Fruit fly (Drosophila melanogaster) whole organism, embryonic: Measurements from ENCODE around the gene Alp9.

ENCODE experiments used
- CG11504 ChIP-seq: fragments of 200-800 bp; sonication (Bioruptor generic); optimal IDR thresholded peaks from 3 replicates; lab custom pipeline; 2019; ENCODE audit warnings: missing biosample characterization, mild to moderate bottlenecking, missing genetic modification characterization, moderate library complexity
- CG12391 ChIP-seq: fragments of 200-800 bp; sonication (Bioruptor generic); optimal IDR thresholded peaks from 3 replicates; lab custom pipeline; 2018; ENCODE audit warnings: missing biosample characterization, mild to moderate bottlenecking, missing genetic modification characterization, moderate library complexity
- CG13894 ChIP-seq: fragments of 200-800 bp; sonication (Bioruptor generic); optimal IDR thresholded peaks from 3 replicates; lab custom pipeline; 2018; ENCODE audit warnings: missing biosample characterization, mild to moderate bottlenecking, missing genetic modification characterization, moderate library complexity
- CG14050 ChIP-seq: fragments of 200-800 bp; sonication (Bioruptor generic); IDR thresholded peaks from 3 replicates; pipeline ENCODE4 v1.3.6; 2022; ENCODE audit warnings: missing biosample characterization, missing genetic modification characterization
- CG15011 ChIP-seq: fragments of 200-800 bp; sonication (Bioruptor generic); optimal IDR thresholded peaks from 3 replicates; lab custom pipeline; 2018; ENCODE audit warnings: missing biosample characterization, mild to moderate bottlenecking, missing genetic modification characterization
- CG16779 ChIP-seq: fragments of 200-800 bp; sonication (Bioruptor generic); IDR thresholded peaks from 2 replicates; pipeline ENCODE4 v1.3.6; 2022; ENCODE audit warnings: missing biosample characterization, missing genetic modification characterization
- CG16813 ChIP-seq: fragments of 200-800 bp; sonication (Bioruptor generic); IDR thresholded peaks from 3 replicates; pipeline ENCODE4 v1.3.6; 2022; ENCODE audit warnings: missing biosample characterization, missing genetic modification characterization; ENCODE audit not compliant: partially characterized antibody
- CG17385 ChIP-seq: fragments of 200-800 bp; sonication (Bioruptor generic); optimal IDR thresholded peaks from 3 replicates; lab custom pipeline; 2018; ENCODE audit warnings: missing biosample characterization, mild to moderate bottlenecking, missing genetic modification characterization
- CG2129 ChIP-seq: fragments of 200-800 bp; sonication (Bioruptor generic); IDR thresholded peaks from 2 replicates; pipeline ENCODE4 v1.3.6; 2022; ENCODE audit warnings: missing biosample characterization, missing genetic modification characterization; ENCODE audit not compliant: partially characterized antibody
- CG3281 ChIP-seq: fragments of 200-800 bp; sonication (Bioruptor generic); optimal IDR thresholded peaks from 3 replicates; lab custom pipeline; 2017; ENCODE audit warnings: missing biosample characterization, mild to moderate bottlenecking, missing genetic modification characterization
- CG4820 ChIP-seq: fragments of 200-800 bp; sonication (Bioruptor generic); optimal IDR thresholded peaks from 3 replicates; lab custom pipeline; 2016; ENCODE audit warnings: missing biosample characterization, missing genetic modification characterization
- CG7556 ChIP-seq: fragments of 200-800 bp; sonication (Bioruptor generic); optimal IDR thresholded peaks from 2 replicates; lab custom pipeline; 2017; ENCODE audit warnings: missing biosample characterization, mild to moderate bottlenecking, missing genetic modification characterization
- CG8388 ChIP-seq: fragments of 200-800 bp; sonication (Bioruptor generic); optimal IDR thresholded peaks from 2 replicates; lab custom pipeline; 2019; ENCODE audit warnings: missing biosample characterization, mild to moderate bottlenecking, missing genetic modification characterization, moderate library complexity
- CG8924 ChIP-seq: fragments of 200-800 bp; optimal IDR thresholded peaks from 3 replicates; lab custom pipeline; 2019; ENCODE audit warnings: missing biosample characterization, mild to moderate bottlenecking, missing genetic modification characterization, moderate library complexity
- CG9727 ChIP-seq: fragments of 200-800 bp; sonication (Bioruptor generic); optimal IDR thresholded peaks from 3 replicates; lab custom pipeline; 2017; ENCODE audit warnings: missing biosample characterization, mild to moderate bottlenecking, missing genetic modification characterization
- D ChIP-seq, 2 experiments: fragments of 200-800 bp in 1 of 2; fragments of >200 bp in 1 of 2; sonication (Bioruptor generic) in 1 of 2; optimal IDR thresholded peaks; 2 replicates in 1 of 2; 3 replicates in 1 of 2; lab custom pipeline; 2017; ENCODE audit warnings: mild to moderate bottlenecking in 1 of 2, missing biosample characterization in 1 of 2, missing genetic modification characterization in 1 of 2, missing genetic modification reagents in 1 of 2
- Dek ChIP-seq: fragments of 200-800 bp; sonication (Bioruptor generic); optimal IDR thresholded peaks from 3 replicates; lab custom pipeline; 2019; ENCODE audit warnings: missing biosample characterization, mild to moderate bottlenecking, missing genetic modification characterization, moderate library complexity
- Dip3 ChIP-seq: fragments of 200-800 bp; sonication (Bioruptor generic); optimal IDR thresholded peaks from 3 replicates; lab custom pipeline; 2016; ENCODE audit warnings: missing biosample characterization, missing genetic modification characterization
- Drgx ChIP-seq: fragments of 200-800 bp; sonication (Bioruptor generic); IDR thresholded peaks from 2 replicates; pipeline ENCODE4 v1.3.6; 2022; ENCODE audit warnings: missing biosample characterization, missing genetic modification characterization
- E2f2 ChIP-seq: fragments of 200-800 bp; sonication (Bioruptor generic); IDR thresholded peaks from 2 replicates; pipeline ENCODE4 v1.3.6; 2022; ENCODE audit warnings: missing biosample characterization, missing genetic modification characterization
- HLH3B ChIP-seq: fragments of 200-800 bp; sonication (Bioruptor generic); IDR thresholded peaks from 2 replicates; pipeline ENCODE4 v1.3.6; 2022; ENCODE audit warnings: missing biosample characterization, missing genetic modification characterization
- Hmr ChIP-seq: fragments of 200-800 bp; sonication (Bioruptor generic); optimal IDR thresholded peaks from 3 replicates; lab custom pipeline; 2017; ENCODE audit warnings: mild to moderate bottlenecking, missing biosample characterization, missing genetic modification reagents, missing genetic modification characterization
- Hr51 ChIP-seq, 2 experiments: fragments of 200-800 bp; sonication (Bioruptor generic); optimal IDR thresholded peaks; 2 replicates in 1 of 2; 3 replicates in 1 of 2; lab custom pipeline; 2016 to 2018; ENCODE audit warnings: missing biosample characterization in 2 of 2, missing genetic modification characterization in 2 of 2, mild to moderate bottlenecking in 1 of 2, moderate library complexity in 1 of 2
- Pdp1 ChIP-seq, 2 experiments: fragments of 200-800 bp; sonication (Bioruptor generic); optimal IDR thresholded peaks; 3 replicates each; lab custom pipeline; 2016; ENCODE audit warnings: missing biosample characterization in 2 of 2, missing genetic modification characterization in 2 of 2, mild to moderate bottlenecking in 1 of 2, moderate library complexity in 1 of 2
- Rx ChIP-seq: fragments of 200-800 bp; sonication (Bioruptor generic); IDR thresholded peaks from 2 replicates; pipeline ENCODE4 v1.3.6; 2022; ENCODE audit warnings: missing biosample characterization, missing genetic modification characterization
- Trl ChIP-seq, 3 experiments: fragments of >200 bp in 2 of 3; fragments of 200-800 bp in 1 of 3; sonication (Bioruptor generic) in 1 of 3; optimal IDR thresholded peaks; 2 replicates in 1 of 3; 3 replicates in 2 of 3; lab custom pipeline; 2016 to 2017; ENCODE audit warnings: missing biosample characterization in 1 of 3, missing genetic modification characterization in 1 of 3
- YL-1 ChIP-seq: fragments of 200-800 bp; sonication (Bioruptor generic); optimal IDR thresholded peaks from 3 replicates; lab custom pipeline; 2017; ENCODE audit warnings: missing biosample characterization, mild to moderate bottlenecking, missing genetic modification characterization
- corto ChIP-seq: fragments of 200-800 bp; sonication (Bioruptor generic); optimal IDR thresholded peaks from 2 replicates; lab custom pipeline; 2016; ENCODE audit warnings: missing biosample characterization, mild to moderate bottlenecking, missing genetic modification characterization, moderate library complexity
- eve ChIP-seq, 2 experiments: fragments of >200 bp; optimal IDR thresholded peaks; 2 replicates each; lab custom pipeline; 2017; ENCODE audit warnings: missing biosample characterization in 2 of 2, missing genetic modification characterization in 2 of 2
- ewg ChIP-seq: fragments of 200-800 bp; sonication (Bioruptor generic); optimal IDR thresholded peaks from 3 replicates; lab custom pipeline; 2017; ENCODE audit warnings: mild to moderate bottlenecking, missing biosample characterization, missing genetic modification reagents, missing genetic modification characterization
- gfzf ChIP-seq: fragments of 200-800 bp; sonication (Bioruptor generic); optimal IDR thresholded peaks from 2 replicates; lab custom pipeline; 2016; ENCODE audit warnings: missing biosample characterization, mild to moderate bottlenecking, missing genetic modification characterization, moderate library complexity
- knrl ChIP-seq: fragments of 200-800 bp; sonication (Bioruptor generic); IDR thresholded peaks from 3 replicates; pipeline ENCODE4 v1.3.6; 2022; ENCODE audit warnings: missing biosample characterization, missing genetic modification characterization; ENCODE audit not compliant: partially characterized antibody
- lilli ChIP-seq: fragments of 200-800 bp; sonication (Bioruptor generic); optimal IDR thresholded peaks from 3 replicates; lab custom pipeline; 2016; ENCODE audit warnings: missing biosample characterization, missing genetic modification characterization
- repo ChIP-seq: fragments of 200-800 bp; sonication (Bioruptor generic); optimal IDR thresholded peaks from 2 replicates; lab custom pipeline; 2016; ENCODE audit warnings: missing biosample characterization, missing genetic modification characterization
- row ChIP-seq: fragments of 200-800 bp; sonication (Bioruptor generic); IDR thresholded peaks from 3 replicates; pipeline ENCODE4 v1.3.6; 2022; ENCODE audit warnings: missing biosample characterization, missing genetic modification characterization
- scrt ChIP-seq: fragments of 200-800 bp; sonication (Bioruptor generic); optimal IDR thresholded peaks from 2 replicates; lab custom pipeline; 2018; ENCODE audit warnings: missing biosample characterization, mild to moderate bottlenecking, missing genetic modification characterization, moderate library complexity
- sens-2 ChIP-seq: fragments of 200-800 bp; sonication (Bioruptor generic); IDR thresholded peaks from 2 replicates; pipeline ENCODE4 v1.3.6; 2022; ENCODE audit warnings: missing biosample characterization, missing genetic modification characterization
- slou ChIP-seq: fragments of 200-800 bp; sonication (Bioruptor generic); optimal IDR thresholded peaks from 3 replicates; lab custom pipeline; 2016; ENCODE audit warnings: missing biosample characterization, missing genetic modification characterization
- so ChIP-seq: fragments of 200-800 bp; sonication (Bioruptor generic); IDR thresholded peaks from 3 replicates; pipeline ENCODE4 v1.3.6; 2022; ENCODE audit warnings: missing biosample characterization, missing genetic modification characterization
- sr ChIP-seq: fragments of 200-800 bp; sonication (Bioruptor generic); IDR thresholded peaks from 3 replicates; pipeline ENCODE4 v1.3.6; 2022; ENCODE audit warnings: missing biosample characterization, missing genetic modification characterization
- tll ChIP-seq, 2 experiments: fragments of 200-800 bp in 1 of 2; fragments of >200 bp in 1 of 2; sonication (Bioruptor generic) in 1 of 2; optimal IDR thresholded peaks; 2 replicates each; lab custom pipeline; 2017 to 2019; ENCODE audit warnings: missing biosample characterization in 2 of 2, missing genetic modification characterization in 2 of 2, mild to moderate bottlenecking in 1 of 2, moderate library complexity in 1 of 2
- tx ChIP-seq: fragments of 200-800 bp; sonication (Bioruptor generic); optimal IDR thresholded peaks from 2 replicates; lab custom pipeline; 2016; ENCODE audit warnings: missing biosample characterization, missing genetic modification characterization
- unpg ChIP-seq: fragments of 200-800 bp; sonication (Bioruptor generic); optimal IDR thresholded peaks from 3 replicates; lab custom pipeline; 2018; ENCODE audit warnings: missing biosample characterization, mild to moderate bottlenecking, missing genetic modification characterization, moderate library complexity
- vfl ChIP-seq: fragments of 200-800 bp; sonication (Bioruptor generic); optimal IDR thresholded peaks from 2 replicates; lab custom pipeline; 2016; ENCODE audit warnings: missing biosample characterization, missing genetic modification characterization
- z ChIP-seq: fragments of 200-800 bp; sonication (Bioruptor generic); IDR thresholded peaks from 3 replicates; pipeline ENCODE4 v1.3.6; 2022; ENCODE audit warnings: missing biosample characterization, missing genetic modification characterization
- zen ChIP-seq: fragments of 200-800 bp; sonication (Bioruptor generic); optimal IDR thresholded peaks from 3 replicates; lab custom pipeline; 2018; ENCODE audit warnings: missing biosample characterization, mild to moderate bottlenecking, missing genetic modification characterization, moderate library complexity
- zen2 ChIP-seq: fragments of 200-800 bp; sonication (Bioruptor generic); IDR thresholded peaks from 3 replicates; pipeline ENCODE4 v1.3.6; 2022; ENCODE audit warnings: missing biosample characterization, missing genetic modification characterization; ENCODE audit not compliant: partially characterized antibody

The Alp9 gene

dm6 chr3L:5611732-5612250 lies 16.4 kb downstream of the Alp9 start (continued):
- TF ChIP-seq Pdp1 (GFP tag; optimal IDR thresholded peaks at IDR 0.05; lab: Kevin White, UChicago) (peak; percentile 20 to 91), CG15011 (GFP tag; lab: Kevin White, UChicago) (peak; percentile 56), Hmr (GFP tag; lab: Kevin White, UChicago) (peak; percentile 58), scrt (peak; percentile 67), slou (no peak), Dek (tag; lab: Kevin White, UChicago) (peak; percentile 70), CG12391 (tag; lab: Kevin White, UChicago) (peak; percentile 90), gfzf (GFP tag; lab: Kevin White, UChicago) (no peak), CG16813 (GFP tag; lab: Robert Waterston, UW) (no peak), CG9727 (GFP tag; lab: Kevin White, UChicago) (peak; percentile 72), sr (GFP tag; lab: Robert Waterston, UW) (0 out of 3 replicates have a peak, but pooled peaks have one; percentile 26), eve (GFP tag; optimal IDR thresholded peaks at IDR 0.05; lab: Kevin White, UChicago) (peak in 1 of 2 experiments; percentile 94), D (optimal IDR thresholded peaks at IDR 0.05; lab: Kevin White, UChicago) (no peak), D (GFP tag; optimal IDR thresholded peaks at IDR 0.05; lab: Kevin White, UChicago) (peak; percentile 81), CG8388 (GFP tag; lab: Kevin White, UChicago) (peak; percentile 92), CG13894 (tag; lab: Kevin White, UChicago) (no peak), ewg (GFP tag; lab: Kevin White, UChicago) (peak; percentile 69), corto (GFP tag; lab: Kevin White, UChicago) (peak; percentile 64), CG16779 (GFP tag; lab: Robert Waterston, UW) (no peak), CG17385 (GFP tag; lab: Kevin White, UChicago) (peak; percentile 76), CG8924 (tag; lab: Kevin White, UChicago) (peak; percentile 90), CG7556 (GFP tag; lab: Kevin White, UChicago) (peak; percentile 83), Rx (0 out of 2 replicates have a peak, but pooled peaks have one; percentile 31), Hr51 (GFP tag; optimal IDR thresholded peaks at IDR 0.05; lab: Kevin White, UChicago) (peak; percentile 29 to 89), sens-2 (GFP tag; lab: Robert Waterston, UW) (peak; percentile 52; the same call in 1 of the 2 replicates), CG3281 (no peak), so (peak; percentile 88), knrl (GFP tag; lab: Robert Waterston, UW) (no peak), vfl (GFP tag; lab: Kevin White, UChicago) (no peak), CG14050 (peak; percentile 73; the same call in 2 of the 3 replicates), tll (GFP tag; optimal IDR thresholded peaks at IDR 0.05; lab: Kevin White, UChicago) (no peak), HLH3B (GFP tag; lab: Robert Waterston, UW) (peak; percentile 83), CG4820 (GFP tag; lab: Kevin White, UChicago) (peak; percentile 69), Dip3 (peak; percentile 23), z (GFP tag; lab: Robert Waterston, UW) (0 out of 3 replicates have a peak, but pooled peaks have one; percentile 20), Drgx (GFP tag; lab: Robert Waterston, UW) (peak; percentile 89), E2f2 (GFP tag; lab: Robert Waterston, UW) (no peak; the same call in 1 of the 2 replicates), Trl (optimal IDR thresholded peaks at IDR 0.05; lab: Kevin White, UChicago) (peak; percentile 6 to 46), Trl (GFP tag; optimal IDR thresholded peaks at IDR 0.05; lab: Kevin White, UChicago) (peak; percentile 27), CG11504 (tag; lab: Kevin White, UChicago) (peak; percentile 91), unpg (GFP tag; lab: Kevin White, UChicago) (peak; percentile 92), YL-1 (peak; percentile 2), row (GFP tag; lab: Robert Waterston, UW) (peak; percentile 84), CG2129 (no peak), zen2 (GFP tag; lab: Robert Waterston, UW) (no peak), zen (tag; lab: Kevin White, UChicago) (peak; percentile 52), lilli (GFP tag; lab: Kevin White, UChicago) (peak; percentile 72), tx (GFP tag; lab: Kevin White, UChicago) (no peak), repo (no peak)
